Worm (Caenorhabditis elegans) whole organism, midembryonic: Measurements from ENCODE around the gene ZC239.20.
"Not testable (repeated sequence)": the region's sequence is repeated elsewhere in the genome, so short reads cannot be mapped to it uniquely, and the experiment has no call there.

ENCODE experiments used
- T22C8.4 ChIP-seq: fragments of 200-800 bp; sonication (Bioruptor generic); IDR thresholded peaks from 2 replicates; pipeline ENCODE4 v1.3.6; 2022; ENCODE audit warnings: missing genetic modification characterization, missing compliant biosample characterization
- cog-1 ChIP-seq: sonication (generic microtip); optimal IDR thresholded peaks from 2 replicates; lab custom pipeline; 2016; ENCODE audit warnings: missing genetic modification characterization, missing compliant biosample characterization
- flt-1 ChIP-seq: fragments of 200-800 bp; sonication (Bioruptor generic); IDR thresholded peaks from 2 replicates; pipeline ENCODE4 v1.3.6; 2022; ENCODE audit warnings: missing genetic modification characterization, missing compliant biosample characterization
- klf-2 ChIP-seq: fragments of 200-800 bp; sonication (Bioruptor generic); conservative IDR thresholded peaks from 2 replicates; pipeline ENCODE4 v1.3.6; 2022; ENCODE audit warnings: missing genetic modification reagents, missing genetic modification characterization, missing compliant biosample characterization
- med-1 ChIP-seq: sonication (generic microtip); optimal IDR thresholded peaks from 2 replicates; lab custom pipeline; 2017; ENCODE audit warnings: missing genetic modification characterization, mild to moderate bottlenecking, missing compliant biosample characterization, antibody characterized with exemption, missing genetic modification reagents; ENCODE audit not compliant: insufficient read depth
- ref-1 ChIP-seq: fragments of 200-800 bp; sonication (Bioruptor generic); conservative IDR thresholded peaks from 2 replicates; pipeline ENCODE4 v1.3.6; 2022; ENCODE audit warnings: missing genetic modification reagents, missing genetic modification characterization, missing compliant biosample characterization
- tab-1 ChIP-seq: fragments of 200-800 bp; sonication (Bioruptor generic); IDR thresholded peaks from 2 replicates; pipeline ENCODE4 v1.3.6; 2022; ENCODE audit warnings: missing genetic modification characterization, missing compliant biosample characterization
- ztf-23 ChIP-seq: fragments of 200-800 bp; sonication (Bioruptor generic); IDR thresholded peaks from 2 replicates; pipeline ENCODE4 v1.3.6; 2022; ENCODE audit warnings: missing genetic modification reagents, missing genetic modification characterization, missing compliant biosample characterization
- ztf-29 ChIP-seq: fragments of 200-800 bp; sonication (Bioruptor generic); IDR thresholded peaks from 2 replicates; pipeline ENCODE4 v1.3.6; 2022; ENCODE audit warnings: missing genetic modification reagents, missing genetic modification characterization, missing compliant biosample characterization

DNA sequence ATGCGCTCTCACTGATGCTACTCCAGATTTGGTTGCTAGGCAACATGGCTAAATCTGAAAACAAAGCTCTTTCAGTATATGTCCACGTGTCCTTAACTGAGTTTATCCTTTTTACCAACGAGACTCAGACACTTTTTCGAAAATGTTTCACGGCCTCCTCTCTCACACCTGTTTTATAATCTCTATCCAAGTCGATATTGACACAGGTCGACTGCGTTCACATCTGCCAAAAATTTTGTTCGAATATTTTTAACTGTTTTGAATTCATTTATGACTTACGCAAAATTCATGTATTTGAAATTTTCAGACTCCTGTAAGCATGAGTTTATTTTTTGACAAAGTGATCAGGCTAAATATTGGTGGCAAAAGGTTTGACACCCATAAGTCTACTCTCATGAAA lies 9.4 kb upstream of the ZC239.20 start, which contains the start of gene ZC239.3:
- not testable (repeated sequence) for TF ChIP-seq cog-1; flt-1 (GFP tag; lab: Robert Waterston, UW); ztf-23; tab-1 (GFP tag; lab: Robert Waterston, UW); ztf-29 (GFP tag; lab: Robert Waterston, UW); med-1 (GFP tag; lab: Kevin White, UChicago); klf-2; ref-1 (GFP tag; lab: Robert Waterston, UW); T22C8.4
